Worm (Caenorhabditis elegans) whole organism, L4 larva: Measurements from ENCODE around the gene ceh-76.

Experiments used
- F10B5.3 ChIP-seq: sonication (generic microtip); optimal IDR thresholded peaks from 2 replicates; lab custom pipeline; 2016; ENCODE audit warnings: mild to moderate bottlenecking, missing genetic modification characterization, missing compliant biosample characterization
- F37D6.2 ChIP-seq: sonication (generic microtip); optimal IDR thresholded peaks from 2 replicates; lab custom pipeline; 2016; ENCODE audit warnings: mild to moderate bottlenecking, missing genetic modification characterization, missing compliant biosample characterization
- T20F7.1 ChIP-seq: fragments of 200-800 bp; sonication (Bioruptor generic); optimal IDR thresholded peaks from 2 replicates; lab custom pipeline; 2018; ENCODE audit warnings: mild to moderate bottlenecking, missing genetic modification characterization, missing compliant biosample characterization
- Y5F2A.4 ChIP-seq: fragments of 200-800 bp; sonication (Bioruptor generic); optimal IDR thresholded peaks from 2 replicates; lab custom pipeline; 2018; ENCODE audit warnings: mild to moderate bottlenecking, missing genetic modification characterization, missing compliant biosample characterization
- aha-1 ChIP-seq: fragments of 150-350 bp; peaks from one replicate; lab custom pipeline; 2014; ENCODE audit warnings: missing biosample characterization, missing genetic modification characterization
- ama-1 ChIP-seq: fragments of 150-350 bp; optimal IDR thresholded peaks from 2 replicates; lab custom pipeline; 2014; ENCODE audit warnings: inconsistent platforms, mixed read lengths
- daf-12 ChIP-seq: fragments of 150-350 bp; optimal IDR thresholded peaks from 2 replicates; lab custom pipeline; 2014; ENCODE audit warnings: missing biosample characterization, missing genetic modification reagents, missing genetic modification characterization
- daf-16 ChIP-seq, 3 experiments: sonication (generic microtip); optimal IDR thresholded peaks; 2 replicates each; lab custom pipeline; 2016 to 2017; ENCODE audit warnings: missing genetic modification characterization in 3 of 3, missing genetic modification reagents in 3 of 3, mild to moderate bottlenecking in 2 of 3, missing compliant biosample characterization in 2 of 3, missing biosample characterization in 1 of 3, moderate library complexity in 1 of 3
- daf-19 ChIP-seq: fragments of 200-800 bp; sonication (Bioruptor generic); conservative IDR thresholded peaks from 2 replicates; pipeline ENCODE4 v1.3.6; 2022; ENCODE audit warnings: missing genetic modification characterization, missing compliant biosample characterization
- daf-8 ChIP-seq: fragments of 200-800 bp; sonication (Bioruptor generic); IDR thresholded peaks from 2 replicates; pipeline ENCODE4 v1.3.6; 2022; ENCODE audit warnings: missing genetic modification characterization, missing compliant biosample characterization
- dmd-6 ChIP-seq: fragments of 200-800 bp; sonication (Bioruptor generic); IDR thresholded peaks from 2 replicates; pipeline ENCODE4 v1.3.6; 2022; ENCODE audit warnings: missing genetic modification reagents, missing genetic modification characterization, missing compliant biosample characterization
- dmd-9 ChIP-seq: fragments of 200-800 bp; sonication (Bioruptor generic); IDR thresholded peaks from 2 replicates; pipeline ENCODE4 v1.3.6; 2022; ENCODE audit warnings: missing genetic modification reagents, missing genetic modification characterization, missing compliant biosample characterization
- dpl-1 ChIP-seq: fragments of 150-350 bp; optimal IDR thresholded peaks from 2 replicates; lab custom pipeline; 2014; ENCODE audit warnings: missing biosample characterization, missing genetic modification reagents, missing genetic modification characterization
- dve-1 ChIP-seq: sonication (generic microtip); optimal IDR thresholded peaks from 2 replicates; lab custom pipeline; 2017; ENCODE audit warnings: antibody characterized with exemption, mild to moderate bottlenecking, missing genetic modification characterization, missing compliant biosample characterization; ENCODE audit not compliant: insufficient read depth
- fos-1 ChIP-seq: fragments of 150-350 bp; optimal IDR thresholded peaks from 2 replicates; lab custom pipeline; 2014; ENCODE audit warnings: missing biosample characterization, missing genetic modification characterization
- lin-29 ChIP-seq: fragments of 200-800 bp; sonication (Bioruptor generic); IDR thresholded peaks from 2 replicates; pipeline ENCODE4 v1.3.6; 2022; ENCODE audit warnings: missing genetic modification reagents, missing genetic modification characterization, missing compliant biosample characterization
- lin-38 ChIP-seq: fragments of 200-800 bp; sonication (Bioruptor generic); IDR thresholded peaks from 2 replicates; pipeline ENCODE4 v1.3.6; 2022; ENCODE audit warnings: missing genetic modification reagents, missing genetic modification characterization, missing compliant biosample characterization
- madf-5 ChIP-seq, 2 experiments: fragments of 200-800 bp; sonication (Bioruptor generic); IDR thresholded peaks; 2 replicates each; pipeline ENCODE4 v1.3.6; 2022; ENCODE audit warnings: missing compliant biosample characterization in 2 of 2, missing genetic modification characterization in 2 of 2
- madf-9 ChIP-seq: fragments of 200-800 bp; sonication (Bioruptor generic); conservative IDR thresholded peaks from 2 replicates; pipeline ENCODE4 v1.3.6; 2022; ENCODE audit warnings: missing genetic modification reagents, missing genetic modification characterization, missing compliant biosample characterization
- mxl-2 ChIP-seq: fragments of 200-800 bp; sonication (Bioruptor generic); conservative IDR thresholded peaks from 2 replicates; pipeline ENCODE4 v1.3.6; 2022; ENCODE audit warnings: missing genetic modification reagents, missing genetic modification characterization, missing compliant biosample characterization
- nhr-28 ChIP-seq: fragments of 150-350 bp; optimal IDR thresholded peaks from 2 replicates; lab custom pipeline; 2014; ENCODE audit warnings: missing biosample characterization, missing genetic modification characterization
- nhr-42 ChIP-seq: fragments of 200-800 bp; sonication (Bioruptor generic); IDR thresholded peaks from 2 replicates; pipeline ENCODE4 v1.3.6; 2022; ENCODE audit warnings: missing genetic modification characterization, missing compliant biosample characterization
- nhr-6 ChIP-seq: fragments of 150-350 bp; optimal IDR thresholded peaks from 2 replicates; lab custom pipeline; 2014; ENCODE audit warnings: missing biosample characterization, missing genetic modification characterization
- php-3 ChIP-seq: fragments of 200-800 bp; sonication (Bioruptor generic); IDR thresholded peaks from 2 replicates; pipeline ENCODE4 v1.3.6; 2022; ENCODE audit warnings: missing genetic modification reagents, missing genetic modification characterization, missing compliant biosample characterization
- pqm-1 ChIP-seq: sonication (generic microtip); optimal IDR thresholded peaks from 2 replicates; lab custom pipeline; 2017; ENCODE audit warnings: missing biosample characterization, missing genetic modification characterization
- unc-130 ChIP-seq: sonication (generic microtip); optimal IDR thresholded peaks from 2 replicates; lab custom pipeline; 2016; ENCODE audit warnings: missing genetic modification reagents, missing genetic modification characterization, missing compliant biosample characterization
- unc-62 ChIP-seq, 3 experiments: fragments of 150-350 bp in 1 of 3; sonication (generic microtip); optimal IDR thresholded peaks in 2 of 3; peaks in 1 of 3; 1 replicate in 1 of 3; 2 replicates in 2 of 3; lab custom pipeline; 2014 to 2017; ENCODE audit warnings: missing biosample characterization in 3 of 3, missing genetic modification characterization in 3 of 3, missing genetic modification reagents in 3 of 3, missing genotype in 1 of 3

Gene ceh-76

DNA sequence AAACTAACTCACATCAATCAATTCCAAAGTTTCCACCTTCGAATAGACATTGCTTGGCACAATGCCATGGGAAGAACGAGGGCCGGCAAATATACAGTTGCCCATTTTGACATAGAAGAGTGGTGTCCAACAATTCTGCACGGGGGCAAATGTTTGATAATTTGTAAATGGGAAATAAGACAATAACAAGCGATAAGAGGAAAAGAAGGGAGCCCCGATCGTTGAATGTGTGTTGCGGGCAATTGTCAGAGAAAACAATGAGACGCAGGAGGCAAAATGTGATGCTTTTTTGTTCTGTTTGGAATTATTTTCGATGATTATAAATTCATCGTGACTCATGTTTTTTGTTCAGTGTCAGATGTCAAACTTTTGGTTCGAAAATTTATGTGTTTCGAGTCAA lies 38.3 kb downstream of the ceh-76 start, which contains the start of gene pals-34:
TSS of gene pals-34 (minus strand) at position 280 of the 400 bp plus-strand sequence.
- TF ChIP-seq dmd-9 (GFP tag; lab: Robert Waterston, UW) (no peak), daf-16 (GFP tag; optimal IDR thresholded peaks at IDR 0.05; lab: Kevin White, UChicago) (no peak), daf-16 (tag; optimal IDR thresholded peaks at IDR 0.05; lab: Kevin White, UChicago) (peak; percentile 80), Y5F2A.4 (GFP tag; lab: Kevin White, UChicago) (no peak), aha-1 (tag; lab: Kevin White, UChicago) (peak; percentile 24)

DNA sequence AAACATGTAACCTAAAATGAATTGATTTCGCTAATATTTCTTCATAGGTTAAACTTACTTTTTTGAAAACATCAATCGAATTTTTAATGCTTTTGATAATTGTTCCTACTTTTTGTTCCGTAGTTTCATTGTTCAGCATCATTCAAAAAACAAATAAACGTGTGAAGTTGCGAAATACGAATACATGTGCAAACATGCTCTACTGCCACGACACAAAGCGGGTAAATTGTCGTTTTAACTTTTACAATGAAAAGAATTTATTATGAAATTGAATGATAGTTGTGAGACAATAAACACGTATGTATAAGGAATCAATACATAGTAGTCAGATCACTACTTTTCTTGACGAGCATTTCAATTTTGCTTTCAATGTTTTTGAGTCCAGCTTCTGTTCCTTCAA lies 39.3 kb downstream of the ceh-76 start, which contains the start of gene F26D11.12:
TSS of gene F26D11.12 (minus strand) at position 145 of the 400 bp plus-strand sequence.
- TF ChIP-seq php-3 (GFP tag; lab: Robert Waterston, UW) (0 out of 2 replicates have a peak, but pooled peaks have one; percentile 17), daf-19 (GFP tag; lab: Robert Waterston, UW) (no peak), nhr-28 (peak; percentile 10), pqm-1 (peak; percentile 50), lin-29 (no peak), dve-1 (tag; lab: Kevin White, UChicago) (peak; percentile 38), mxl-2 (GFP tag; lab: Robert Waterston, UW) (no peak), T20F7.1 (peak; percentile 15), daf-16 (GFP tag; optimal IDR thresholded peaks at IDR 0.05; lab: Kevin White, UChicago) (no peak), daf-16 (tag; optimal IDR thresholded peaks at IDR 0.05; lab: Kevin White, UChicago) (peak; percentile 67), unc-62 (GFP tag; optimal IDR thresholded peaks at IDR 0.05 in 1 of 2; lab: Kevin White, UChicago) (peak in 1 of 2 experiments; percentile 83), unc-62 (tag; optimal IDR thresholded peaks at IDR 0.05; lab: Kevin White, UChicago) (no peak), dpl-1 (GFP tag; lab: Kevin White, UChicago) (peak; percentile 69)

DNA sequence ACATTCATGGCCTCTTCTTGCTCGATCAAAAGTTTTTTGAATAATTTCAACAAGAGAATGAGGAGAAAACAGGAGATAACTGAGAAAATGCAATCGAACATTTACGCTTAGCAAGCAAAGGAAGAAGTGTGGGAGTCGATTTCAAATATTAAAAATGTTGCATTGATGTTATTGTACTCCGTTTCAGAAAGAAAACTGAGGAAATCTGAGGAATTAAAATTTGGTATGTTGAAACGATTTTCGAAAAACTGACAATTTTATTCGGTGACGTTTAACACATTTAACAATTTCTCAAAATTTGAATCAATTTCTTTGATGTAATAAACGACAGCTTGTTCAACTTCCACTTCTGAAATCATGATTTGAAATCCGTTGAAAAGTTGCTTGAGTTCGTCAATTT lies 39.9 kb downstream of the ceh-76 start, which contains the start of gene F26D11.13:
TSS of gene F26D11.13 (minus strand) at position 101 of the 400 bp plus-strand sequence.
- TF ChIP-seq madf-9 (GFP tag; lab: Robert Waterston, UW) (no peak), madf-5 (GFP tag; IDR thresholded peaks at IDR 0.05; lab: Robert Waterston, UW) (no peak), dmd-6 (GFP tag; lab: Robert Waterston, UW) (no peak), nhr-6 (no peak), unc-130 (GFP tag; lab: Kevin White, UChicago) (no peak), lin-38 (GFP tag; lab: Robert Waterston, UW) (no peak)

DNA sequence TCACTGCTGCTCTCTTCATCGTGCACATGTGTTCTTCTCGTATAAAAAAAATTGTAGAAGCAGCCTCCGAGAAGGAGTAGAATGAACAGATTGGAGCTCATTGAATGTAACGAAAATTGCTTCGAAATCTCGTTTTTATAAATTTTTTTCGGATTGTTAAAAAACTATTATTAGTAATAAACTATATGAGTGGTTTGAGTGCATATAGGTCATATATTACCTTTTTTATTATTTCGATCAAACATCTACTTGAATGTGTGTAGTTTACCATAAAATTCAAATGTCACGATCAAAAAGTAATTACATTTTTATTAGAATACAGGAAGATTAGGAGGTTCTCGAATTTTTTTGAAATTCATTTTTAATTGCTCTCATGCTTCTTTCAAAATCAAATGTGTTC lies 41.6 kb downstream of the ceh-76 start, which contains the start of gene clec-216:
TSS of gene clec-216 (minus strand) at position 101 of the 400 bp plus-strand sequence.
- TF ChIP-seq F10B5.3 (tag; lab: Kevin White, UChicago): no peak
- TF ChIP-seq daf-12 (tag; lab: Kevin White, UChicago): no peak
- TF ChIP-seq fos-1 (tag; lab: Kevin White, UChicago): no peak
- TF ChIP-seq nhr-42 (GFP tag; lab: Robert Waterston, UW): no peak
- TF ChIP-seq daf-8 (GFP tag; lab: Robert Waterston, UW): no peak
- TF ChIP-seq F37D6.2 (tag; lab: Kevin White, UChicago): no peak
- no peak for TF ChIP-seq madf-9 (GFP tag; lab: Robert Waterston, UW)

DNA sequence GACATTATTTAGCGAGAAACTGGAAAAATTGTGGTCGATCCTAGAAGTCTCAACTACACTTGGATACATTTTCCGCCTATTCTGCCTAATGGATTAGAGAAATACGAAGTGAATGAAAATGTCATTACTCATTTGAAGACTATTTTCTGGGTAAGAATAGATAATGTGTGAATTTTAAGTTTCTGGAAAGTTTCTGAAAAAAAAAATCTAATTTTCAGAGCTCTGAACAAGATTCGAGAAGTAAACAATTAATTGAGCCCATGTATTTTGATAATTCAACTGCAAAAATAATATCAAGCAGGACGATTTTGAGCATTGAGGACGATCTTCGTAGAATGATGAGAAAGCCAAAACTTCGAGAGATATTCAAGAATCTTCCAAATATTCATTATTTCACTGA lies 48.2 kb downstream of the ceh-76 start:
- TF ChIP-seq unc-62 (GFP tag; optimal IDR thresholded peaks at IDR 0.05 in 1 of 2; lab: Kevin White, UChicago) (peak in 1 of 2 experiments; percentile 81), unc-62 (tag; optimal IDR thresholded peaks at IDR 0.05; lab: Kevin White, UChicago) (no peak), ama-1 (lab: Kevin White, UChicago) (no peak), aha-1 (tag; lab: Kevin White, UChicago) (peak; percentile 91)
